Worm (Caenorhabditis elegans) whole organism, mixed stage, embryonic: ENCODE data around the gene clec-34.

Experiments
- M03D4.4 ChIP-seq: sonication (generic microtip); optimal IDR thresholded peaks from 2 replicates; lab custom pipeline; 2017; ENCODE audit warnings: mild to moderate bottlenecking, missing genetic modification characterization, missing compliant biosample characterization
- bed-3 ChIP-seq: fragments of 200-800 bp; sonication (Bioruptor generic); optimal IDR thresholded peaks from 3 replicates; lab custom pipeline; 2018; ENCODE audit warnings: mild to moderate bottlenecking, missing genetic modification characterization, moderate library complexity, missing compliant biosample characterization
- blmp-1 ChIP-seq: fragments of 150-350 bp; optimal IDR thresholded peaks from 2 replicates; lab custom pipeline; 2014; ENCODE audit warnings: missing biosample characterization, missing genetic modification characterization
- ceh-39 ChIP-seq: fragments of 150-350 bp; optimal IDR thresholded peaks from 2 replicates; lab custom pipeline; 2014; ENCODE audit warnings: missing biosample characterization, missing genetic modification characterization
- ceh-43 ChIP-seq: fragments of 200-800 bp; sonication (Bioruptor generic); optimal IDR thresholded peaks from 2 replicates; lab custom pipeline; 2018; ENCODE audit warnings: mild to moderate bottlenecking, missing genetic modification characterization, moderate library complexity, missing compliant biosample characterization
- ceh-83 ChIP-seq: fragments of 200-800 bp; sonication (Bioruptor generic); optimal IDR thresholded peaks from 2 replicates; lab custom pipeline; 2018; ENCODE audit warnings: mild to moderate bottlenecking, missing genetic modification characterization, missing compliant biosample characterization
- ces-1 ChIP-seq: fragments of 150-350 bp; optimal IDR thresholded peaks from 2 replicates; lab custom pipeline; 2014; ENCODE audit warnings: missing biosample characterization, missing genetic modification reagents, missing genetic modification characterization
- cnd-1 ChIP-seq: fragments of 200-800 bp; sonication (Bioruptor generic); optimal IDR thresholded peaks from 2 replicates; lab custom pipeline; 2018; ENCODE audit warnings: mild to moderate bottlenecking, missing genetic modification characterization, missing compliant biosample characterization
- drap-1 ChIP-seq: fragments of 200-800 bp; sonication (Bioruptor generic); optimal IDR thresholded peaks from 3 replicates; lab custom pipeline; 2018; ENCODE audit warnings: mild to moderate bottlenecking, missing genetic modification characterization, missing compliant biosample characterization
- elt-1 ChIP-seq: sonication (generic microtip); optimal IDR thresholded peaks from 2 replicates; lab custom pipeline; 2017; ENCODE audit warnings: missing genetic modification characterization, mild to moderate bottlenecking, missing compliant biosample characterization, antibody characterized with exemption, moderate library complexity, borderline replicate concordance; ENCODE audit not compliant: insufficient read depth
- elt-3 ChIP-seq: fragments of 150-350 bp; optimal IDR thresholded peaks from 2 replicates; lab custom pipeline; 2014; ENCODE audit warnings: missing biosample characterization, missing genetic modification characterization
- flh-1 ChIP-seq: fragments of 200-800 bp; sonication (Bioruptor generic); optimal IDR thresholded peaks from 2 replicates; lab custom pipeline; 2018; ENCODE audit warnings: mild to moderate bottlenecking, missing genetic modification characterization, moderate library complexity, missing compliant biosample characterization
- ham-2 ChIP-seq: fragments of 200-800 bp; sonication (Bioruptor generic); optimal IDR thresholded peaks from 2 replicates; lab custom pipeline; 2018; ENCODE audit warnings: mild to moderate bottlenecking, missing genetic modification characterization, missing compliant biosample characterization
- hlh-1 ChIP-seq: fragments of 150-350 bp; optimal IDR thresholded peaks from 2 replicates; lab custom pipeline; 2014; ENCODE audit warnings: missing biosample characterization, missing genetic modification reagents, missing genetic modification characterization
- lin-13 ChIP-seq: fragments of 150-350 bp; optimal IDR thresholded peaks from 2 replicates; lab custom pipeline; 2014; ENCODE audit warnings: missing biosample characterization, missing genetic modification characterization
- lin-32 ChIP-seq: fragments of 200-800 bp; sonication (Bioruptor generic); optimal IDR thresholded peaks from 2 replicates; lab custom pipeline; 2018; ENCODE audit warnings: mild to moderate bottlenecking, missing genetic modification characterization, missing compliant biosample characterization
- lsy-2 ChIP-seq: fragments of 150-350 bp; optimal IDR thresholded peaks from 2 replicates; lab custom pipeline; 2014; ENCODE audit warnings: missing biosample characterization, missing genetic modification characterization
- mab-5 ChIP-seq: fragments of 150-350 bp; optimal IDR thresholded peaks from 2 replicates; lab custom pipeline; 2014; ENCODE audit warnings: missing biosample characterization, missing genetic modification characterization
- mep-1 ChIP-seq: fragments of 150-350 bp; optimal IDR thresholded peaks from 2 replicates; lab custom pipeline; 2017; ENCODE audit warnings: missing biosample characterization, missing genetic modification reagents, missing genetic modification characterization, inconsistent platforms
- mls-2 ChIP-seq: sonication (generic microtip); optimal IDR thresholded peaks from 2 replicates; lab custom pipeline; 2016; ENCODE audit warnings: mild to moderate bottlenecking, missing genetic modification characterization, moderate library complexity, missing compliant biosample characterization
- nhr-2 ChIP-seq: fragments of 150-350 bp; optimal IDR thresholded peaks from 2 replicates; lab custom pipeline; 2014; ENCODE audit warnings: missing biosample characterization, missing genetic modification characterization
- nhr-237 ChIP-seq: fragments of 150-350 bp; optimal IDR thresholded peaks from 2 replicates; lab custom pipeline; 2014; ENCODE audit warnings: missing biosample characterization, missing genetic modification characterization
- nhr-28 ChIP-seq: fragments of 150-350 bp; optimal IDR thresholded peaks from 2 replicates; lab custom pipeline; 2014; ENCODE audit warnings: missing biosample characterization, missing genetic modification characterization
- nhr-76 ChIP-seq: sonication (generic microtip); optimal IDR thresholded peaks from 2 replicates; lab custom pipeline; 2017; ENCODE audit warnings: missing biosample characterization, missing genetic modification characterization
- pha-4 ChIP-seq: fragments of 150-350 bp; optimal IDR thresholded peaks from 2 replicates; lab custom pipeline; 2018; ENCODE audit warnings: missing biosample characterization, missing genetic modification reagents, missing genetic modification characterization
- sem-2 ChIP-seq: fragments of 200-800 bp; sonication (Bioruptor generic); optimal IDR thresholded peaks from 2 replicates; lab custom pipeline; 2018; ENCODE audit warnings: mild to moderate bottlenecking, missing genetic modification characterization, missing compliant biosample characterization
- snpc-4 ChIP-seq: fragments of 150-350 bp; optimal IDR thresholded peaks from 2 replicates; lab custom pipeline; 2014; ENCODE audit warnings: missing biosample characterization, missing genetic modification characterization
- sptf-1 ChIP-seq: sonication (generic microtip); optimal IDR thresholded peaks from 2 replicates; lab custom pipeline; 2017; ENCODE audit warnings: mild to moderate bottlenecking, missing genetic modification characterization, moderate library complexity, missing compliant biosample characterization
- unc-120 ChIP-seq: sonication (generic microtip); optimal IDR thresholded peaks from 2 replicates; lab custom pipeline; 2017; ENCODE audit warnings: missing genetic modification characterization, missing compliant biosample characterization; ENCODE audit not compliant: poor library complexity, severe bottlenecking
- unc-39 ChIP-seq: fragments of 150-350 bp; optimal IDR thresholded peaks from 2 replicates; lab custom pipeline; 2014; ENCODE audit warnings: missing biosample characterization, missing genetic modification characterization
- unc-62 ChIP-seq: fragments of 150-350 bp; optimal IDR thresholded peaks from 2 replicates; lab custom pipeline; 2014; ENCODE audit warnings: missing biosample characterization, missing genetic modification reagents, missing genetic modification characterization
- zip-8 ChIP-seq: fragments of 150-350 bp; optimal IDR thresholded peaks from 2 replicates; lab custom pipeline; 2014; ENCODE audit warnings: missing biosample characterization, missing genetic modification characterization
- ztf-11 ChIP-seq: fragments of 150-350 bp; optimal IDR thresholded peaks from 2 replicates; lab custom pipeline; 2014; ENCODE audit warnings: missing biosample characterization, missing genetic modification characterization

Gene clec-34

ce11 chrV:16731600-16731999, 4.0 kb upstream of the clec-34 start, which contains the start of gene srz-100:
TSS of gene srz-100 (plus strand) at chrV:16731900.
- no peak for TF ChIP-seq ham-2
- TF ChIP-seq ceh-83 (GFP tag; lab: Kevin White, UChicago): no peak
- no peak for TF ChIP-seq ztf-11 (tag; lab: Kevin White, UChicago)
- no peak for TF ChIP-seq nhr-76 (tag; lab: Kevin White, UChicago)
- TF ChIP-seq lsy-2 (tag; lab: Kevin White, UChicago): no peak
- TF ChIP-seq elt-3 (tag; lab: Kevin White, UChicago): no peak
- TF ChIP-seq ceh-43: no peak
- no peak for TF ChIP-seq sptf-1 (tag; lab: Kevin White, UChicago)
- TF ChIP-seq snpc-4 (tag; lab: Kevin White, UChicago): no peak
- no peak for TF ChIP-seq bed-3 (GFP tag; lab: Kevin White, UChicago)
- TF ChIP-seq hlh-1 (tag; lab: Kevin White, UChicago): no peak
- TF ChIP-seq unc-39 (tag; lab: Kevin White, UChicago): no peak
- TF ChIP-seq zip-8 (tag; lab: Kevin White, UChicago): no peak
- TF ChIP-seq flh-1 (GFP tag; lab: Kevin White, UChicago): no peak
- TF ChIP-seq cnd-1: no peak

ce11 chrV:16733681-16734080, 1.9 kb upstream of the clec-34 start, which contains the start of gene T25E12.16:
TSS of gene T25E12.16 (minus strand) at chrV:16733781.
- TF ChIP-seq hlh-1 (tag; lab: Kevin White, UChicago) (no peak), drap-1 (GFP tag; lab: Kevin White, UChicago) (no peak), pha-4 (tag; lab: Kevin White, UChicago) (no peak), unc-39 (tag; lab: Kevin White, UChicago) (no peak), ham-2 (no peak), nhr-237 (tag; lab: Kevin White, UChicago) (no peak), ceh-43 (no peak), cnd-1 (no peak)
- TF ChIP-seq, all 35 proteins: peak for 0

- no peak for TF ChIP-seq lsy-2 (tag; lab: Kevin White, UChicago)
- no peak for TF ChIP-seq unc-62
- TF ChIP-seq nhr-76 (tag; lab: Kevin White, UChicago): no peak
- no peak for TF ChIP-seq mab-5
- TF ChIP-seq zip-8 (tag; lab: Kevin White, UChicago): no peak
- no peak for TF ChIP-seq nhr-237 (tag; lab: Kevin White, UChicago)
- no peak for TF ChIP-seq elt-3 (tag; lab: Kevin White, UChicago)
- no peak for TF ChIP-seq drap-1 (GFP tag; lab: Kevin White, UChicago)
- no peak for TF ChIP-seq mls-2 (tag; lab: Kevin White, UChicago)
- TF ChIP-seq blmp-1: no peak
- no peak for TF ChIP-seq flh-1 (GFP tag; lab: Kevin White, UChicago)
- no peak for TF ChIP-seq ceh-39 (tag; lab: Kevin White, UChicago)
- no peak for TF ChIP-seq unc-120 (tag; lab: Kevin White, UChicago)
- no peak for TF ChIP-seq mep-1 (tag; lab: Kevin White, UChicago)
- no peak for TF ChIP-seq nhr-28
- no peak for TF ChIP-seq pha-4 (tag; lab: Kevin White, UChicago)
- TF ChIP-seq nhr-2 (tag; lab: Kevin White, UChicago): no peak
- no peak for TF ChIP-seq snpc-4 (tag; lab: Kevin White, UChicago)
- TF ChIP-seq lin-13 (tag; lab: Kevin White, UChicago): no peak
- no peak for TF ChIP-seq sem-2 (GFP tag; lab: Kevin White, UChicago)
Observed at ce11 chrV:16739100-16739499, 3.5 kb downstream of the clec-34 start, which contains the start of the genes clec-29 and clec-39. TSS of gene clec-29 (minus strand) at chrV:16739200. TSS of gene clec-39 (plus strand) at chrV:16739268.

ce11 chrV:16742123-16742522, 6.6 kb downstream of the clec-34 start, which contains the start of gene T25E12.6:
TSS of gene T25E12.6 (plus strand) at chrV:16742423.
- TF ChIP-seq elt-1 (tag; lab: Kevin White, UChicago) (no peak), ceh-39 (tag; lab: Kevin White, UChicago) (peak; percentile 25), cnd-1 (peak; percentile 46), zip-8 (tag; lab: Kevin White, UChicago) (peak; percentile 41), nhr-28 (no peak)

- TF ChIP-seq nhr-2 (tag; lab: Kevin White, UChicago) (no peak), mab-5 (no peak), ham-2 (no peak), blmp-1 (no peak), unc-39 (tag; lab: Kevin White, UChicago) (no peak), ces-1 (no peak), lsy-2 (tag; lab: Kevin White, UChicago) (no peak), drap-1 (GFP tag; lab: Kevin White, UChicago) (no peak), flh-1 (GFP tag; lab: Kevin White, UChicago) (no peak), nhr-28 (no peak), M03D4.4 (tag; lab: Kevin White, UChicago) (no peak), zip-8 (tag; lab: Kevin White, UChicago) (no peak), unc-62 (no peak), unc-120 (tag; lab: Kevin White, UChicago) (no peak), ceh-39 (tag; lab: Kevin White, UChicago) (no peak), lin-13 (tag; lab: Kevin White, UChicago) (no peak), bed-3 (GFP tag; lab: Kevin White, UChicago) (no peak), lin-32 (GFP tag; lab: Kevin White, UChicago) (no peak), cnd-1 (no peak), elt-3 (tag; lab: Kevin White, UChicago) (no peak)
Observed at ce11 chrV:16744783-16745182, 9.2 kb downstream of the clec-34 start.
